Fruit fly (Drosophila melanogaster): ENCODE data around the gene fz.

fz gene

DNA sequence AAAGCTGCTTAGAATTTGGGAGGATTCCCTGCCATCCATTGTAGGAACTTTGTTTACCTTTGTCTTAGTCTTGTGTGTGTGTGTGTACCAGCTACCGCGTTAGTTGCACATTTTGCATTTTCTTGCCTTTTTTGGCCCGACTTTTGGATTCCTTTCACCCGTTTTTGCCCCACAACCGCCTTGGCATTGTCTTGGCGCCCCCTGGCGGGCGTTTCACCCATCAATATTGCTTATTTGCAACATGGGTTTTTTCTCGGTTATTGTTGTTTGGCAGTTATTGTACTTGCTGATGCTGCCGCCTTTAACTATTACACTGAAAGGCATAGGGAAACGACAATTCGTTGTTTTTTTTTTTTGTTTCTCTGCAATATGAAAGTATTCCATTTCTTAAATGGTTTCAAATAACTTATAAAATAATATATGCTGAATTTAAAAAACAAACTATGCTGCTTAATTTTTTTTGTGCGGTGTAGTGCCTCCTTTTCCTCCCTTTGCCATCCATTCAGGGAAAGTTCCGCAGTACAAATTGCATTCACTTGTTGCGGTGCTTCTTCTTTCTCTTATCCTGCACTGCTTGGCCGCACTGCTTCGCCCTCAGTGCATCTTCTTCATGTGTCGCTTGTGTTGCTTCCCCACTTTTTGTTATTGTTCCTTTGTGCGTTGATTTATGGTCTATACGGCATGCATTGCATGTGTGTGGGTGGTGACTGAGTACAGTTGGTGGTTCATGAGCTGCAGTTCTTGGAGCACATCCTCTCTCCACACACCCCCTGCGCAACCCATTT, 82.6 kb downstream of the fz start (continued):
- TF ChIP-seq CG3919 (GFP tag; optimal IDR thresholded peaks at IDR 0.05) (no peak), CG6808 (GFP tag; optimal IDR thresholded peaks at IDR 0.05) (peak; percentile 22), Sox14 (GFP tag; optimal IDR thresholded peaks at IDR 0.05) (peak; percentile 30), salr (GFP tag; optimal IDR thresholded peaks at IDR 0.05) (no peak), fd85E (GFP tag; optimal IDR thresholded peaks at IDR 0.05) (no peak), net (GFP tag; optimal IDR thresholded peaks at IDR 0.05) (peak; percentile 14), CG6792 (GFP tag; optimal IDR thresholded peaks at IDR 0.05) (peak; percentile 35), Hr4 (GFP tag; optimal IDR thresholded peaks at IDR 0.05) (peak; percentile 15), ss (GFP tag; optimal IDR thresholded peaks at IDR 0.05) (peak in 1 of 2 experiments; percentile 35), CG4318 (GFP tag; optimal IDR thresholded peaks at IDR 0.05) (no peak)

- TF ChIP-seq ss (GFP tag; optimal IDR thresholded peaks at IDR 0.05) (peak; percentile 21 to 91), CG7368 (GFP tag; optimal IDR thresholded peaks at IDR 0.05) (no peak)
Observed at dm6 chr3L:14358899-14359298, 84.8 kb downstream of the fz start.

dm6 chr3L:14359815-14360719, 85.9 kb downstream of the fz start:
- TF ChIP-seq CG3919 (GFP tag; optimal IDR thresholded peaks at IDR 0.05) (peak; percentile 33), dac (GFP tag; optimal IDR thresholded peaks at IDR 0.05) (no peak), Sox14 (GFP tag; optimal IDR thresholded peaks at IDR 0.05) (no peak), dsx (GFP tag; optimal IDR thresholded peaks at IDR 0.05; ENCODE audit: poor library complexity, severe bottlenecking) (no peak), Ets21C (GFP tag; optimal IDR thresholded peaks at IDR 0.05) (no peak), esn (GFP tag; optimal IDR thresholded peaks at IDR 0.05) (no peak), Met (GFP tag; optimal IDR thresholded peaks at IDR 0.05) (peak; percentile 4), Gug (GFP tag; IDR thresholded peaks at IDR 0.05) (no peak), CG8632 (GFP tag; optimal IDR thresholded peaks at IDR 0.05) (no peak), CG34406 (GFP tag; optimal IDR thresholded peaks at IDR 0.05) (no peak), vri (GFP tag; optimal IDR thresholded peaks at IDR 0.05) (no peak), fd85E (GFP tag; optimal IDR thresholded peaks at IDR 0.05) (no peak), svp (GFP tag) (peak; percentile 5), pdm3 (GFP tag; optimal IDR thresholded peaks at IDR 0.05) (no peak), CG11762 (GFP tag; optimal IDR thresholded peaks at IDR 0.05; ENCODE audit: insufficient read depth) (no peak), Sox102F (GFP tag; optimal IDR thresholded peaks at IDR 0.05) (no peak), CG11294 (GFP tag; IDR thresholded peaks at IDR 0.05) (no peak), CG3032 (tag; optimal IDR thresholded peaks at IDR 0.05) (peak; percentile 40), ss (GFP tag; optimal IDR thresholded peaks at IDR 0.05) (no peak), Hr39 (GFP tag; optimal IDR thresholded peaks at IDR 0.05) (no peak), Blimp-1 (GFP tag; optimal IDR thresholded peaks at IDR 0.05) (no peak), CG6854 (GFP tag; optimal IDR thresholded peaks at IDR 0.05) (no peak), OdsH (GFP tag; optimal IDR thresholded peaks at IDR 0.05) (no peak), Eip75B (GFP tag; optimal IDR thresholded peaks at IDR 0.05) (no peak), achi (GFP tag; optimal IDR thresholded peaks at IDR 0.05) (peak; percentile 9), Eip78C (GFP tag) (peak; percentile 66), CG8119 (GFP tag; IDR thresholded peaks at IDR 0.05) (0 out of 3 replicates have a peak, but pooled peaks have one; percentile 12), CG10669 (GFP tag; optimal IDR thresholded peaks at IDR 0.05) (peak; percentile 19), cyc (GFP tag; optimal IDR thresholded peaks at IDR 0.05) (no peak), Eip93F (GFP tag; optimal IDR thresholded peaks at IDR 0.05) (no peak), Ets96B (tag; optimal IDR thresholded peaks at IDR 0.05) (peak; percentile 1), Sox15 (GFP tag; optimal IDR thresholded peaks at IDR 0.05) (no peak), lz (GFP tag; optimal IDR thresholded peaks at IDR 0.05) (no peak), CG32006 (GFP tag; optimal IDR thresholded peaks at IDR 0.05) (peak; percentile 20), CG9139 (GFP tag; optimal IDR thresholded peaks at IDR 0.05) (no peak), CG6276 (GFP tag; optimal IDR thresholded peaks at IDR 0.05) (peak; percentile 18), CG6792 (GFP tag; optimal IDR thresholded peaks at IDR 0.05) (no peak), CG6808 (GFP tag; optimal IDR thresholded peaks at IDR 0.05) (no peak)

Data from whole organism, prepupa.